Worm (Caenorhabditis elegans) whole organism, late embryonic: ENCODE results near the gene tag-321.

ENCODE experiments used
- C38D4.7 ChIP-seq: fragments of 200-800 bp; sonication (Bioruptor generic); optimal IDR thresholded peaks from 2 replicates; lab custom pipeline; 2018; ENCODE audit warnings: mild to moderate bottlenecking, missing genetic modification characterization, moderate library complexity, missing compliant biosample characterization
- T23F11.4 ChIP-seq: fragments of 200-800 bp; sonication (Bioruptor generic); optimal IDR thresholded peaks from 2 replicates; lab custom pipeline; 2018; ENCODE audit warnings: mild to moderate bottlenecking, missing genetic modification characterization, missing compliant biosample characterization
- Y22D7AL.16 ChIP-seq: sonication (generic microtip); optimal IDR thresholded peaks from 2 replicates; lab custom pipeline; 2016; ENCODE audit warnings: missing genetic modification characterization, missing compliant biosample characterization
- ahr-1 ChIP-seq: sonication (generic microtip); optimal IDR thresholded peaks from 2 replicates; lab custom pipeline; 2016; ENCODE audit warnings: missing genetic modification characterization, missing compliant biosample characterization
- ama-1 ChIP-seq: fragments of 150-350 bp; optimal IDR thresholded peaks from 2 replicates; lab custom pipeline; 2014
- ceh-14 ChIP-seq: sonication (generic microtip); optimal IDR thresholded peaks from 2 replicates; lab custom pipeline; 2016; ENCODE audit warnings: missing genotype, missing genetic modification characterization, missing compliant biosample characterization
- ceh-19 ChIP-seq: fragments of 200-800 bp; sonication (Bioruptor generic); optimal IDR thresholded peaks from 2 replicates; lab custom pipeline; 2018; ENCODE audit warnings: mild to moderate bottlenecking, missing genetic modification characterization, missing compliant biosample characterization
- ceh-22 ChIP-seq: sonication (generic microtip); optimal IDR thresholded peaks from 2 replicates; lab custom pipeline; 2017; ENCODE audit warnings: missing biosample characterization, missing genetic modification characterization
- ceh-24 ChIP-seq: sonication (generic microtip); optimal IDR thresholded peaks from 2 replicates; lab custom pipeline; 2016; ENCODE audit warnings: mild to moderate bottlenecking, missing genetic modification characterization, missing compliant biosample characterization
- ceh-30 ChIP-seq: fragments of 150-350 bp; optimal IDR thresholded peaks from 2 replicates; lab custom pipeline; 2014; ENCODE audit warnings: missing biosample characterization, missing genetic modification characterization
- ceh-6 ChIP-seq: fragments of 200-800 bp; sonication (Bioruptor generic); optimal IDR thresholded peaks from 2 replicates; lab custom pipeline; 2018; ENCODE audit warnings: mild to moderate bottlenecking, missing genetic modification characterization, missing compliant biosample characterization
- ceh-9 ChIP-seq: sonication (generic microtip); optimal IDR thresholded peaks from 2 replicates; lab custom pipeline; 2016; ENCODE audit warnings: mild to moderate bottlenecking, missing genetic modification characterization, inconsistent platforms, missing compliant biosample characterization
- che-1 ChIP-seq: sonication (generic microtip); optimal IDR thresholded peaks from 2 replicates; lab custom pipeline; 2016; ENCODE audit warnings: mild to moderate bottlenecking, missing genetic modification characterization, missing compliant biosample characterization
- dmd-4 ChIP-seq: sonication (generic microtip); optimal IDR thresholded peaks from 2 replicates; lab custom pipeline; 2016; ENCODE audit warnings: borderline replicate concordance, missing genetic modification characterization, missing compliant biosample characterization
- elt-2 ChIP-seq: sonication (generic microtip); optimal IDR thresholded peaks from 2 replicates; lab custom pipeline; 2016; ENCODE audit warnings: missing genetic modification reagents, missing genetic modification characterization, missing compliant biosample characterization
- ets-4 ChIP-seq: sonication (generic microtip); optimal IDR thresholded peaks from 2 replicates; lab custom pipeline; 2016; ENCODE audit warnings: missing genetic modification characterization, missing compliant biosample characterization
- eyg-1 ChIP-seq: sonication (generic microtip); optimal IDR thresholded peaks from 2 replicates; lab custom pipeline; 2016; ENCODE audit warnings: missing genotype, missing genetic modification characterization, missing compliant biosample characterization
- fax-1 ChIP-seq: sonication (generic microtip); optimal IDR thresholded peaks from 2 replicates; lab custom pipeline; 2016; ENCODE audit warnings: missing genotype, missing genetic modification characterization, missing compliant biosample characterization
- fkh-10 ChIP-seq: fragments of 150-350 bp; optimal IDR thresholded peaks from 2 replicates; lab custom pipeline; 2014; ENCODE audit warnings: missing biosample characterization, missing genetic modification reagents, missing genetic modification characterization
- hlh-15 ChIP-seq: sonication (generic microtip); optimal IDR thresholded peaks from 2 replicates; lab custom pipeline; 2016; ENCODE audit warnings: missing genetic modification characterization, missing compliant biosample characterization
- hlh-30 ChIP-seq: sonication (generic microtip); optimal IDR thresholded peaks from 2 replicates; lab custom pipeline; 2017; ENCODE audit warnings: antibody characterized with exemption, missing genetic modification characterization, missing compliant biosample characterization; ENCODE audit not compliant: insufficient read depth
- hlh-6 ChIP-seq: sonication (generic microtip); optimal IDR thresholded peaks from 2 replicates; lab custom pipeline; 2016; ENCODE audit warnings: missing genotype, missing genetic modification characterization, missing compliant biosample characterization
- lim-6 ChIP-seq: sonication (generic microtip); optimal IDR thresholded peaks from 2 replicates; lab custom pipeline; 2016; ENCODE audit warnings: missing genetic modification characterization, missing compliant biosample characterization
- madf-2 ChIP-seq: sonication (generic microtip); optimal IDR thresholded peaks from 2 replicates; lab custom pipeline; 2017; ENCODE audit warnings: missing genetic modification characterization, missing compliant biosample characterization
- nhr-11 ChIP-seq: fragments of 150-350 bp; optimal IDR thresholded peaks from 2 replicates; lab custom pipeline; 2014; ENCODE audit warnings: missing biosample characterization, missing genetic modification characterization
- pat-9 ChIP-seq: fragments of 200-800 bp; sonication (Bioruptor generic); optimal IDR thresholded peaks from 2 replicates; lab custom pipeline; 2018; ENCODE audit warnings: mild to moderate bottlenecking, missing genetic modification characterization, moderate library complexity, missing compliant biosample characterization
- pha-2 ChIP-seq: sonication (generic microtip); optimal IDR thresholded peaks from 2 replicates; lab custom pipeline; 2017; ENCODE audit warnings: mild to moderate bottlenecking, missing genetic modification characterization, missing compliant biosample characterization
- pha-4 ChIP-seq: fragments of 150-350 bp; optimal IDR thresholded peaks from 2 replicates; lab custom pipeline; 2018; ENCODE audit warnings: missing biosample characterization, missing genetic modification reagents, missing genetic modification characterization
- ref-2 ChIP-seq: sonication (generic microtip); optimal IDR thresholded peaks from 2 replicates; lab custom pipeline; 2016; ENCODE audit warnings: missing genetic modification characterization, missing compliant biosample characterization
- sox-4 ChIP-seq: sonication (generic microtip); optimal IDR thresholded peaks from 2 replicates; lab custom pipeline; 2017; ENCODE audit warnings: mild to moderate bottlenecking, missing genetic modification characterization, inconsistent platforms, missing compliant biosample characterization
- tbx-7 ChIP-seq: sonication (generic microtip); optimal IDR thresholded peaks from 2 replicates; lab custom pipeline; 2016; ENCODE audit warnings: missing genotype, missing genetic modification characterization, missing compliant biosample characterization
- unc-3 ChIP-seq, 2 experiments: fragments of 200-800 bp in 1 of 2; sonication (Bioruptor generic) in 1 of 2; sonication (generic microtip) in 1 of 2; conservative IDR thresholded peaks in 1 of 2; optimal IDR thresholded peaks in 1 of 2; 2 replicates each; pipeline versions ENCODE4 v1.3.6 to Lab custom; 2016 to 2022; ENCODE audit warnings: missing compliant biosample characterization in 2 of 2, missing genetic modification characterization in 2 of 2, missing genetic modification reagents in 1 of 2
- unc-42 ChIP-seq: sonication (generic microtip); optimal IDR thresholded peaks from 2 replicates; lab custom pipeline; 2016; ENCODE audit warnings: missing genotype, missing genetic modification characterization, missing compliant biosample characterization
- ztf-16 ChIP-seq: sonication (generic microtip); optimal IDR thresholded peaks from 2 replicates; lab custom pipeline; 2017; ENCODE audit warnings: missing genetic modification characterization, missing compliant biosample characterization

Gene tag-321

ce11 chrIV:7796432-7797113 lies 12.9 kb upstream of the tag-321 start, which contains the start of gene sgo-1:
Gene sgo-1 (minus strand): TSS chrIV:7796482.
- TF ChIP-seq pha-2 (tag; lab: Kevin White, UChicago) (no peak), ztf-16 (no peak), eyg-1 (tag; lab: Kevin White, UChicago) (no peak), ama-1 (lab: Kevin White, UChicago) (no peak), unc-42 (no peak), hlh-6 (tag; lab: Kevin White, UChicago) (no peak), pha-4 (tag; lab: Kevin White, UChicago) (no peak), hlh-15 (tag; lab: Kevin White, UChicago) (no peak), nhr-11 (tag; lab: Kevin White, UChicago) (no peak), hlh-30 (tag; lab: Kevin White, UChicago) (no peak), ceh-22 (tag; lab: Kevin White, UChicago) (no peak), ceh-9 (no peak), lim-6 (tag; lab: Kevin White, UChicago) (no peak), unc-3 (GFP tag; conservative IDR thresholded peaks at IDR 0.05; lab: Robert Waterston, UW) (no peak), unc-3 (tag; optimal IDR thresholded peaks at IDR 0.05; lab: Kevin White, UChicago) (no peak), ets-4 (no peak), sox-4 (tag; lab: Kevin White, UChicago) (no peak)

DNA sequence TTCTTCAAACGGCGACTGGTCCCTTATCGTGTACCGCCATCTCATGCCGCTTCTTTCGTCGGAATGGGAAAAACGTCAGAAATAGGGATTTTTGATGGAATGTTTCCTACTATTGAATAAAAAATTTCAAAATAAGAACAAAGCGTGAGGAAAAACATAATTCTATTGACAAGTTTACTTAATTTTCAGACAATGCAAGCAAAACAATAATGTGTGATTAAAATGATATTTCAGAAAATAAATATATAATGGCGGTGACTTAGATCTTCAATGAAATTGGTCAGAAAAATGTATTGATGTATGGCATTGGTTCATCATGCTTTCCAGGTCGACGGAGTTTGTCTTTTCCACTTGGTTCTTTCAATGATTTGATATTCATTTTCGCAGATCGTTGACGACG lies 11.1 kb upstream of the tag-321 start, which contains the start of gene ntp-1:
TSS of gene ntp-1 (minus strand) at position 101 of the 400 bp plus-strand sequence.
- no peak for TF ChIP-seq elt-2
- no peak for TF ChIP-seq Y22D7AL.16
- TF ChIP-seq nhr-11 (tag; lab: Kevin White, UChicago): no peak
- no peak for TF ChIP-seq C38D4.7 (GFP tag; lab: Kevin White, UChicago)
- TF ChIP-seq ceh-30 (tag; lab: Kevin White, UChicago): no peak
- TF ChIP-seq unc-3 (GFP tag; conservative IDR thresholded peaks at IDR 0.05; lab: Robert Waterston, UW): no peak
- no peak for TF ChIP-seq unc-3 (tag; optimal IDR thresholded peaks at IDR 0.05; lab: Kevin White, UChicago)
- no peak for TF ChIP-seq pat-9 (tag; lab: Kevin White, UChicago)
- no peak for TF ChIP-seq ahr-1 (tag; lab: Kevin White, UChicago)
- no peak for TF ChIP-seq ceh-19 (GFP tag; lab: Kevin White, UChicago)
- no peak for TF ChIP-seq T23F11.4 (GFP tag; lab: Kevin White, UChicago)
- TF ChIP-seq hlh-15 (tag; lab: Kevin White, UChicago): no peak
- TF ChIP-seq che-1 (tag; lab: Kevin White, UChicago): no peak
- TF ChIP-seq ceh-6: no peak
- TF ChIP-seq tbx-7: no peak
- no peak for TF ChIP-seq ceh-22 (tag; lab: Kevin White, UChicago)
- no peak for TF ChIP-seq pha-4 (tag; lab: Kevin White, UChicago)
- TF ChIP-seq ref-2 (tag; lab: Kevin White, UChicago): no peak
- no peak for TF ChIP-seq dmd-4 (tag; lab: Kevin White, UChicago)
- no peak for TF ChIP-seq ceh-14 (tag; lab: Kevin White, UChicago)
- TF ChIP-seq, all 69 proteins: peak for 0

DNA sequence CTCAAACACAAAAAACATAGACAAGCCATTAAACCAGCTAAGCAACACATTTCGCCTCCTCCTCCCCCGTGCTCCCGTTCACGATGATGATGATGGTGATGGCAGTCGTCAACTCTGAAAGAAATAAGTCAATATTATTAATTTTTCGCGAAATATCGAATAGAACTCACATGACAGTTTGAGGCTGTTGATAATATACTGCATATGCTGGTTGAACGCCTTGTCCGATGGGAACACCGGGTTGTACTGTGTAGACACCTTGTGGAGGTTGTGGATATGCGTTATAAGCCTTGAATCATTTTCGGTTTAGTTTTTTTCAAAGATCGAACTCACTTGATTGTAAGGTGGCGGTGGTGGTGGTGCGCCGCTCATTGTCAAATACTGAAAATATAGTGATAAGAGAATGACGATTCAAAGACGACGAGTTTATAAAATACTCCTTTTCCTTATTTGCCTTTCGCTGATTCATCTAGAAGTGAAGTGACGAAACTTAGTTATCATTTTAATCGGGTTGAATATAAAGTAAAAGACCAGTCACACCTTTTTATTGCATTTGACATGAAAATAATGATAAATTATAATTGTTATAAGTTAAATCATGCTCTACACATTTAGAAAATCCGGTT lies 8.3 kb upstream of the tag-321 start, which contains the start of gene C33H5.13:
TSS of gene C33H5.13 (minus strand) at position 443 of the 626 bp plus-strand sequence.
- TF ChIP-seq fkh-10 (GFP tag; lab: Kevin White, UChicago) (no peak), fax-1 (tag; lab: Kevin White, UChicago) (no peak), madf-2 (no peak), che-1 (tag; lab: Kevin White, UChicago) (no peak), ceh-24 (no peak), nhr-11 (tag; lab: Kevin White, UChicago) (no peak)
